Worm (Caenorhabditis elegans) whole organism, L2 larva: ENCODE results near the gene sri-34.

Experiments used
- C34F6.9 ChIP-seq: fragments of 150-350 bp; optimal IDR thresholded peaks from 2 replicates; lab custom pipeline; 2014; ENCODE audit warnings: missing biosample characterization, missing genetic modification characterization
- F13H6.1 ChIP-seq: sonication (generic microtip); optimal IDR thresholded peaks from 2 replicates; lab custom pipeline; 2016; ENCODE audit warnings: missing genetic modification characterization, missing compliant biosample characterization
- R02D3.7 ChIP-seq: fragments of 150-350 bp; optimal IDR thresholded peaks from 2 replicates; lab custom pipeline; 2014; ENCODE audit warnings: missing biosample characterization, missing genetic modification characterization
- Y55F3AM.14 ChIP-seq: fragments of 200-800 bp; sonication (Bioruptor generic); optimal IDR thresholded peaks from 2 replicates; lab custom pipeline; 2018; ENCODE audit warnings: mild to moderate bottlenecking, missing genetic modification characterization, missing compliant biosample characterization
- ZK546.5 ChIP-seq: sonication (generic microtip); optimal IDR thresholded peaks from 2 replicates; lab custom pipeline; 2017; ENCODE audit warnings: missing biosample characterization, missing genetic modification characterization
- alr-1 ChIP-seq: fragments of 150-350 bp; optimal IDR thresholded peaks from 2 replicates; lab custom pipeline; 2014; ENCODE audit warnings: missing biosample characterization, missing genetic modification characterization
- aly-2 ChIP-seq: fragments of 150-350 bp; optimal IDR thresholded peaks from 2 replicates; lab custom pipeline; 2014; ENCODE audit warnings: missing biosample characterization, missing genetic modification characterization
- blmp-1 ChIP-seq: sonication (generic microtip); optimal IDR thresholded peaks from 2 replicates; lab custom pipeline; 2017; ENCODE audit warnings: missing genetic modification characterization, mild to moderate bottlenecking, missing compliant biosample characterization, antibody characterized with exemption, moderate library complexity; ENCODE audit not compliant: insufficient read depth
- ceh-16 ChIP-seq: fragments of 150-350 bp; optimal IDR thresholded peaks from 2 replicates; lab custom pipeline; 2014; ENCODE audit warnings: missing biosample characterization, missing genetic modification characterization
- ceh-82 ChIP-seq: fragments of 150-350 bp; optimal IDR thresholded peaks from 2 replicates; lab custom pipeline; 2014; ENCODE audit warnings: missing biosample characterization, missing genetic modification characterization
- crh-2 ChIP-seq: sonication (generic microtip); optimal IDR thresholded peaks from 2 replicates; lab custom pipeline; 2017; ENCODE audit warnings: missing biosample characterization, missing genetic modification characterization
- dmd-4 ChIP-seq: sonication (generic microtip); optimal IDR thresholded peaks from 2 replicates; lab custom pipeline; 2017; ENCODE audit warnings: missing biosample characterization, missing genetic modification characterization
- egl-27 ChIP-seq: sonication (generic microtip); optimal IDR thresholded peaks from 3 replicates; lab custom pipeline; 2017; ENCODE audit warnings: missing biosample characterization, missing genetic modification reagents, missing genetic modification characterization
- elt-1 ChIP-seq: fragments of 150-350 bp; optimal IDR thresholded peaks from 2 replicates; lab custom pipeline; 2014; ENCODE audit warnings: missing biosample characterization, missing genetic modification characterization
- fos-1 ChIP-seq: fragments of 150-350 bp; optimal IDR thresholded peaks from 2 replicates; lab custom pipeline; 2014; ENCODE audit warnings: missing biosample characterization, missing genetic modification characterization
- lin-13 ChIP-seq: fragments of 150-350 bp; optimal IDR thresholded peaks from 2 replicates; lab custom pipeline; 2014; ENCODE audit warnings: missing biosample characterization, missing genetic modification reagents, missing genetic modification characterization
- lin-39 ChIP-seq: fragments of 150-350 bp; optimal IDR thresholded peaks from 2 replicates; lab custom pipeline; 2014; ENCODE audit warnings: missing biosample characterization, missing genetic modification reagents, missing genetic modification characterization
- mab-5 ChIP-seq: fragments of 150-350 bp; optimal IDR thresholded peaks from 2 replicates; lab custom pipeline; 2014; ENCODE audit warnings: missing biosample characterization, missing genetic modification characterization
- mbf-1 ChIP-seq: sonication (generic microtip); optimal IDR thresholded peaks from 2 replicates; lab custom pipeline; 2017; ENCODE audit warnings: missing biosample characterization, missing genetic modification characterization
- mdl-1 ChIP-seq, 2 experiments: fragments of 150-350 bp in 1 of 2; sonication (generic microtip) in 1 of 2; optimal IDR thresholded peaks; 2 replicates each; lab custom pipeline; 2017; ENCODE audit warnings: missing biosample characterization in 2 of 2, missing genetic modification characterization in 2 of 2
- nhr-10 ChIP-seq: sonication (generic microtip); optimal IDR thresholded peaks from 2 replicates; lab custom pipeline; 2017; ENCODE audit warnings: missing biosample characterization, missing genetic modification characterization
- nhr-21 ChIP-seq: fragments of 150-350 bp; optimal IDR thresholded peaks from 2 replicates; lab custom pipeline; 2014; ENCODE audit warnings: missing biosample characterization, missing genetic modification characterization
- nhr-23 ChIP-seq: fragments of 150-350 bp; optimal IDR thresholded peaks from 2 replicates; lab custom pipeline; 2014; ENCODE audit warnings: missing biosample characterization, missing genetic modification reagents, missing genetic modification characterization
- nhr-237 ChIP-seq: fragments of 150-350 bp; optimal IDR thresholded peaks from 2 replicates; lab custom pipeline; 2014; ENCODE audit warnings: missing biosample characterization, missing genetic modification characterization
- nhr-25 ChIP-seq: fragments of 150-350 bp; sonication (generic microtip); optimal IDR thresholded peaks from 3 replicates; lab custom pipeline; 2014; ENCODE audit warnings: missing biosample characterization, missing genetic modification characterization
- peb-1 ChIP-seq: fragments of 150-350 bp; optimal IDR thresholded peaks from 2 replicates; lab custom pipeline; 2014; ENCODE audit warnings: missing biosample characterization, missing genetic modification characterization
- sma-9 ChIP-seq, 2 experiments: fragments of 150-350 bp in 1 of 2; sonication (generic microtip) in 1 of 2; optimal IDR thresholded peaks; 2 replicates each; lab custom pipeline; 2014 to 2016; ENCODE audit warnings: missing genetic modification characterization in 2 of 2, mild to moderate bottlenecking in 1 of 2, missing biosample characterization in 1 of 2, missing compliant biosample characterization in 1 of 2, missing genetic modification reagents in 1 of 2, moderate library complexity in 1 of 2
- snpc-4 ChIP-seq: fragments of 150-350 bp; optimal IDR thresholded peaks from 2 replicates; lab custom pipeline; 2014; ENCODE audit warnings: missing biosample characterization, missing genetic modification characterization
- unc-39 ChIP-seq: fragments of 150-350 bp; optimal IDR thresholded peaks from 2 replicates; lab custom pipeline; 2014; ENCODE audit warnings: missing biosample characterization, missing genetic modification characterization
- unc-55 ChIP-seq: fragments of 150-350 bp; sonication (generic microtip); optimal IDR thresholded peaks from 3 replicates; lab custom pipeline; 2014; ENCODE audit warnings: missing biosample characterization, missing genetic modification reagents, missing genetic modification characterization
- unc-62 ChIP-seq: fragments of 150-350 bp; optimal IDR thresholded peaks from 2 replicates; lab custom pipeline; 2014; ENCODE audit warnings: missing biosample characterization, missing genetic modification reagents, missing genetic modification characterization
- ztf-1 ChIP-seq: fragments of 200-800 bp; sonication (Bioruptor generic); conservative IDR thresholded peaks from 2 replicates; pipeline ENCODE4 v1.3.6; 2022; ENCODE audit warnings: missing genetic modification characterization, missing compliant biosample characterization
- ztf-11 ChIP-seq: sonication (generic microtip); optimal IDR thresholded peaks from 2 replicates; lab custom pipeline; 2017; ENCODE audit warnings: missing biosample characterization, missing genetic modification characterization
- ztf-4 ChIP-seq: fragments of 150-350 bp; optimal IDR thresholded peaks from 2 replicates; lab custom pipeline; 2014; ENCODE audit warnings: missing biosample characterization, missing genetic modification characterization

The sri-34 gene

ce11 chrII:3112313-3112712 is 46.6 kb downstream of the sri-34 start, which contains the start of gene Y25C1A.2:
Y25C1A.2 (plus strand) TSS chrII:3112613.
- no peak for TF ChIP-seq alr-1 (tag; lab: Kevin White, UChicago)
- no peak for TF ChIP-seq ztf-4 (tag; lab: Kevin White, UChicago)
- TF ChIP-seq aly-2 = no peak
- TF ChIP-seq dmd-4 (tag; lab: Kevin White, UChicago) = no peak
- TF ChIP-seq unc-39 (tag; lab: Kevin White, UChicago) = no peak
- TF ChIP-seq elt-1 (tag; lab: Kevin White, UChicago) = no peak

ce11 chrII:3111147-3111546 is 47.7 kb downstream of the sri-34 start, which contains the start of gene Y25C1A.13:
Y25C1A.13 (minus strand) TSS chrII:3111247.
- TF ChIP-seq F13H6.1 (tag; lab: Kevin White, UChicago) (peak; percentile 18), mbf-1 (tag; lab: Kevin White, UChicago) (no peak), sma-9 (GFP tag; optimal IDR thresholded peaks at IDR 0.05; lab: Kevin White, UChicago) (no peak), sma-9 (tag; optimal IDR thresholded peaks at IDR 0.05; lab: Kevin White, UChicago) (no peak)

- TF ChIP-seq mdl-1 (tag; optimal IDR thresholded peaks at IDR 0.05; lab: Kevin White, UChicago) = no peak
- TF ChIP-seq ztf-11 = no peak
- TF ChIP-seq Y55F3AM.14 = no peak
- TF ChIP-seq nhr-25 (tag; lab: Kevin White, UChicago) = no peak
- no peak for TF ChIP-seq C34F6.9
- no peak for TF ChIP-seq R02D3.7 (tag; lab: Kevin White, UChicago)
- TF ChIP-seq sma-9 (GFP tag; optimal IDR thresholded peaks at IDR 0.05; lab: Kevin White, UChicago) = no peak
- TF ChIP-seq sma-9 (tag; optimal IDR thresholded peaks at IDR 0.05; lab: Kevin White, UChicago) = no peak
- TF ChIP-seq nhr-237 (tag; lab: Kevin White, UChicago) = no peak
- no peak for TF ChIP-seq mab-5 (tag; lab: Kevin White, UChicago)
- no peak for TF ChIP-seq ceh-16 (tag; lab: Kevin White, UChicago)
- no peak for TF ChIP-seq peb-1
- TF ChIP-seq unc-62 (GFP tag; lab: Kevin White, UChicago) = no peak
- no peak for TF ChIP-seq lin-39 (tag; lab: Kevin White, UChicago)
- no peak for TF ChIP-seq egl-27 (tag; lab: Kevin White, UChicago)
- TF ChIP-seq lin-13 (GFP tag; lab: Kevin White, UChicago) = no peak
- TF ChIP-seq unc-39 (tag; lab: Kevin White, UChicago) = no peak
- TF ChIP-seq fos-1 (tag; lab: Kevin White, UChicago) = no peak
These were observed 48.8 kb downstream of the sri-34 start for ce11 chrII:3110099-3110498.

- no peak for TF ChIP-seq snpc-4 (tag; lab: Kevin White, UChicago)
- TF ChIP-seq nhr-10 = no peak
- no peak for TF ChIP-seq ZK546.5 (tag; lab: Kevin White, UChicago)
- no peak for TF ChIP-seq ceh-82 (tag; lab: Kevin White, UChicago)
- no peak for TF ChIP-seq nhr-23
- TF ChIP-seq F13H6.1 (tag; lab: Kevin White, UChicago) = no peak
- TF ChIP-seq mbf-1 (tag; lab: Kevin White, UChicago) = no peak
- TF ChIP-seq egl-27 (tag; lab: Kevin White, UChicago) = no peak
- no peak for TF ChIP-seq ztf-4 (tag; lab: Kevin White, UChicago)
- no peak for TF ChIP-seq C34F6.9
These were observed 49.4 kb downstream of the sri-34 start for ce11 chrII:3109533-3109932.

ce11 chrII:3108101-3108500 is 50.8 kb downstream of the sri-34 start:
- TF ChIP-seq nhr-21 (tag; lab: Kevin White, UChicago) (no peak), crh-2 (tag; lab: Kevin White, UChicago) (no peak), unc-55 (GFP tag; lab: Kevin White, UChicago) (no peak), nhr-237 (tag; lab: Kevin White, UChicago) (no peak), ztf-1 (no peak), blmp-1 (no peak)
